Worm (Caenorhabditis elegans) whole organism, L3 larva: ENCODE data around the gene Y46D2A.3.

ENCODE experiments used
- ceh-28 ChIP-seq: fragments of 150-350 bp; optimal IDR thresholded peaks from 2 replicates; lab custom pipeline; 2014; ENCODE audit warnings: missing biosample characterization, missing genetic modification reagents, missing genetic modification characterization
- daf-12 ChIP-seq: fragments of 150-350 bp; optimal IDR thresholded peaks from 2 replicates; lab custom pipeline; 2014; ENCODE audit warnings: missing biosample characterization, missing genetic modification reagents, missing genetic modification characterization
- elt-1 ChIP-seq: fragments of 150-350 bp; optimal IDR thresholded peaks from 2 replicates; lab custom pipeline; 2014; ENCODE audit warnings: missing biosample characterization, missing genetic modification characterization
- elt-2 ChIP-seq: sonication (generic microtip); optimal IDR thresholded peaks from 2 replicates; lab custom pipeline; 2016; ENCODE audit warnings: missing genetic modification reagents, mild to moderate bottlenecking, missing genetic modification characterization, missing compliant biosample characterization
- elt-3 ChIP-seq, 3 experiments: fragments of 150-350 bp in 1 of 3; sonication (generic microtip) in 2 of 3; optimal IDR thresholded peaks; 2 replicates in 2 of 3; 4 replicates in 1 of 3; lab custom pipeline; 2014 to 2017; ENCODE audit warnings: missing biosample characterization in 3 of 3, missing genetic modification characterization in 3 of 3
- jun-1 ChIP-seq: fragments of 150-350 bp; optimal IDR thresholded peaks from 2 replicates; lab custom pipeline; 2014; ENCODE audit warnings: missing biosample characterization, missing genetic modification reagents, missing genetic modification characterization
- nfya-1 ChIP-seq: sonication (generic microtip); optimal IDR thresholded peaks from 2 replicates; lab custom pipeline; 2017; ENCODE audit warnings: missing genetic modification characterization, mild to moderate bottlenecking, missing compliant biosample characterization, antibody characterized with exemption, moderate library complexity; ENCODE audit not compliant: insufficient read depth
- nhr-11 ChIP-seq: fragments of 150-350 bp; optimal IDR thresholded peaks from 2 replicates; lab custom pipeline; 2014; ENCODE audit warnings: missing biosample characterization, missing genetic modification characterization
- nhr-25 ChIP-seq: sonication (generic microtip); optimal IDR thresholded peaks from 2 replicates; lab custom pipeline; 2017; ENCODE audit warnings: missing biosample characterization, missing genetic modification characterization
- nhr-76 ChIP-seq: fragments of 150-350 bp; sonication (generic microtip); optimal IDR thresholded peaks from 5 replicates; lab custom pipeline; 2014; ENCODE audit warnings: missing biosample characterization, missing genetic modification characterization
- nhr-77 ChIP-seq: fragments of 150-350 bp; optimal IDR thresholded peaks from 2 replicates; lab custom pipeline; 2014; ENCODE audit warnings: missing biosample characterization, missing genetic modification characterization
- pqm-1 ChIP-seq: fragments of 150-350 bp; optimal IDR thresholded peaks from 2 replicates; lab custom pipeline; 2017; ENCODE audit warnings: missing biosample characterization, missing genetic modification characterization, inconsistent platforms
- sea-2 ChIP-seq: fragments of 150-350 bp; sonication (generic microtip); optimal IDR thresholded peaks from 4 replicates; lab custom pipeline; 2014; ENCODE audit warnings: missing biosample characterization, missing genetic modification reagents, missing genetic modification characterization
- snpc-4 ChIP-seq: fragments of 150-350 bp; optimal IDR thresholded peaks from 2 replicates; lab custom pipeline; 2014; ENCODE audit warnings: missing biosample characterization, missing genetic modification characterization

ce11 chrII:3344917-3345316 is 17.9 kb upstream of the Y46D2A.3 start, which contains the start of gene bath-28:
- TF ChIP-seq nfya-1 = no peak
- no peak for TF ChIP-seq nhr-25
- no peak for TF ChIP-seq daf-12
- TF ChIP-seq snpc-4 (tag; lab: Kevin White, UChicago) = no peak
- TF ChIP-seq pqm-1 (tag; lab: Kevin White, UChicago) = no peak
- no peak for TF ChIP-seq nhr-77
- no peak for TF ChIP-seq nhr-76
- TF ChIP-seq elt-1 = no peak
- no peak for TF ChIP-seq sea-2
- TF ChIP-seq nhr-11 = no peak
- TF ChIP-seq jun-1 (tag; lab: Kevin White, UChicago) = no peak
- TF ChIP-seq elt-2 = no peak
- TF ChIP-seq elt-3 (tag; optimal IDR thresholded peaks at IDR 0.05; lab: Kevin White, UChicago) = no peak
- TF ChIP-seq ceh-28 (tag; lab: Kevin White, UChicago) = no peak
